Fruit fly (Drosophila melanogaster): ENCODE results near the gene Srp72.

The Srp72 gene

dm6 chr3R:20587630-20588479, 656 bp upstream of the Srp72 start, which contains the start of gene Septin2 (continued):
- TF ChIP-seq CG8478 (optimal IDR thresholded peaks at IDR 0.05) (peak; percentile 76), Antp (GFP tag; optimal IDR thresholded peaks at IDR 0.05) (peak; percentile 25), dpn (GFP tag; optimal IDR thresholded peaks at IDR 0.05) (peak; percentile 49 to 75), CG12155 (GFP tag; optimal IDR thresholded peaks at IDR 0.05) (peak; percentile 40), peb (GFP tag; IDR thresholded peaks at IDR 0.05) (0 out of 2 replicates have a peak, but pooled peaks have one; percentile 15), Med (GFP tag) (peak; percentile 86), CG8290 (GFP tag; optimal IDR thresholded peaks at IDR 0.05) (peak; percentile 37), CG8290 (tag; optimal IDR thresholded peaks at IDR 0.05) (peak in 1 of 2 experiments; percentile 61), klu (GFP tag; IDR thresholded peaks at IDR 0.05) (no peak), CG12769 (tag; optimal IDR thresholded peaks at IDR 0.05) (no peak), CG4360 (GFP tag; IDR thresholded peaks at IDR 0.05) (0 out of 2 replicates have a peak, but pooled peaks have one; percentile 22), Atf3 (GFP tag; optimal IDR thresholded peaks at IDR 0.05) (peak; percentile 53), H2.0 (GFP tag; IDR thresholded peaks at IDR 0.05) (no peak), ems (GFP tag; optimal IDR thresholded peaks at IDR 0.05) (peak; percentile 49), sc (optimal IDR thresholded peaks at IDR 0.05) (no peak), sc (GFP tag; optimal IDR thresholded peaks at IDR 0.05) (peak; percentile 79), vnd (GFP tag; IDR thresholded peaks at IDR 0.05; ENCODE audit: partially characterized antibody) (no peak), Opbp (GFP tag; IDR thresholded peaks at IDR 0.05; ENCODE audit: partially characterized antibody) (no peak), bcd (GFP tag; optimal IDR thresholded peaks at IDR 0.05) (peak; percentile 75), lab (GFP tag; optimal IDR thresholded peaks at IDR 0.05) (peak; percentile 82), CG17568 (GFP tag; optimal IDR thresholded peaks at IDR 0.05) (peak; percentile 77), Deaf1 (tag; optimal IDR thresholded peaks at IDR 0.05) (peak; percentile 47), scrt (GFP tag; optimal IDR thresholded peaks at IDR 0.05) (peak; percentile 63), nmo (GFP tag; optimal IDR thresholded peaks at IDR 0.05) (peak; percentile 87), crc (GFP tag; optimal IDR thresholded peaks at IDR 0.05) (peak; percentile 53), CG2116 (GFP tag; optimal IDR thresholded peaks at IDR 0.05) (peak; percentile 44), sug (tag; optimal IDR thresholded peaks at IDR 0.05) (peak; percentile 23), CG2129 (GFP tag; IDR thresholded peaks at IDR 0.05; ENCODE audit: partially characterized antibody) (no peak), Dp (GFP tag; optimal IDR thresholded peaks at IDR 0.05) (peak; percentile 25), E2f2 (GFP tag; IDR thresholded peaks at IDR 0.05) (peak; percentile 37; the same call in 1 of the 2 replicates), CG43689 (GFP tag; IDR thresholded peaks at IDR 0.05) (no peak), Rfx (GFP tag; IDR thresholded peaks at IDR 0.05) (peak; percentile 29; the same call in 1 of the 2 replicates), E2f1 (GFP tag; IDR thresholded peaks at IDR 0.05) (peak; percentile 52), Atf6 (GFP tag; IDR thresholded peaks at IDR 0.05) (peak; percentile 47; the same call in 1 of the 2 replicates), exex (tag; optimal IDR thresholded peaks at IDR 0.05) (no peak), repo (GFP tag; optimal IDR thresholded peaks at IDR 0.05) (peak; percentile 54), CG8924 (tag; optimal IDR thresholded peaks at IDR 0.05) (peak; percentile 86), CG10366 (GFP tag; IDR thresholded peaks at IDR 0.05) (peak; percentile 49; the same call in 1 of the 2 replicates), CG16779 (GFP tag; IDR thresholded peaks at IDR 0.05) (0 out of 2 replicates have a peak, but pooled peaks have one; percentile 47), CG6254 (GFP tag; optimal IDR thresholded peaks at IDR 0.05) (peak; percentile 86), CG17359 (tag; optimal IDR thresholded peaks at IDR 0.05) (peak; percentile 85), Sox100B (GFP tag; optimal IDR thresholded peaks at IDR 0.05) (peak; percentile 95), CG8089 (GFP tag; optimal IDR thresholded peaks at IDR 0.05) (peak; percentile 51), wdn (GFP tag; IDR thresholded peaks at IDR 0.05) (no peak), CG32772 (GFP tag; IDR thresholded peaks at IDR 0.05) (peak; percentile 68), CG1529 (GFP tag; optimal IDR thresholded peaks at IDR 0.05) (peak; percentile 84), run (tag; optimal IDR thresholded peaks at IDR 0.05) (peak; percentile 65), CG9437 (GFP tag; optimal IDR thresholded peaks at IDR 0.05) (peak; percentile 65), dm (GFP tag; optimal IDR thresholded peaks at IDR 0.05) (no peak), ftz-f1 (GFP tag; optimal IDR thresholded peaks at IDR 0.05) (no peak)
